Worm (Caenorhabditis elegans) whole organism, L4/young adult: ENCODE results near the gene oac-31.

Experiments
- W03F9.2 ChIP-seq: fragments of 150-350 bp; optimal IDR thresholded peaks from 2 replicates; lab custom pipeline; 2014; ENCODE audit warnings: missing biosample characterization, missing genetic modification characterization
- dao-5 ChIP-seq: sonication (generic microtip); optimal IDR thresholded peaks from 2 replicates; lab custom pipeline; 2016; ENCODE audit warnings: missing genotype, missing genetic modification characterization, moderate library complexity, missing compliant biosample characterization
- him-1 ChIP-seq: sonication (generic microtip); optimal IDR thresholded peaks from 2 replicates; lab custom pipeline; 2016; ENCODE audit warnings: missing genotype, missing genetic modification reagents, missing genetic modification characterization, missing compliant biosample characterization

ce11 chrV:1491510-1491909 lies 50.2 kb downstream of the oac-31 start, which contains the start of gene C38C3.6:
- TF ChIP-seq him-1 = no peak
- no peak for TF ChIP-seq dao-5 (tag; lab: Kevin White, UChicago)
- no peak for TF ChIP-seq W03F9.2 (tag; lab: Kevin White, UChicago)
